Fruit fly (Drosophila melanogaster) whole organism, embryonic: ENCODE measurements around the gene Lcp65Ab1.

Source experiments
- BEAF-32 ChIP-seq: fragments of 200-800 bp; sonication (Bioruptor generic); optimal IDR thresholded peaks from 3 replicates; lab custom pipeline; 2017; ENCODE audit warnings: missing biosample characterization, missing genetic modification characterization, mild to moderate bottlenecking, moderate library complexity, missing genetic modification reagents
- CG10209 ChIP-seq: fragments of 200-800 bp; sonication (Bioruptor generic); optimal IDR thresholded peaks from 3 replicates; lab custom pipeline; 2017; ENCODE audit warnings: missing biosample characterization, mild to moderate bottlenecking, missing genetic modification characterization, missing genetic modification reagents
- CG10979 ChIP-seq: fragments of 200-800 bp; sonication (Bioruptor generic); optimal IDR thresholded peaks from 2 replicates; lab custom pipeline; 2018; ENCODE audit warnings: missing biosample characterization, mild to moderate bottlenecking, missing genetic modification characterization, moderate library complexity
- CG11247 ChIP-seq: fragments of 200-800 bp; sonication (Bioruptor generic); IDR thresholded peaks from 2 replicates; pipeline ENCODE4 v1.3.6; 2022; ENCODE audit warnings: missing biosample characterization, missing genetic modification characterization
- CG13775 ChIP-seq: fragments of 200-800 bp; sonication (Bioruptor generic); optimal IDR thresholded peaks from 3 replicates; lab custom pipeline; 2017; ENCODE audit warnings: missing biosample characterization, mild to moderate bottlenecking, missing genetic modification characterization
- CG15269 ChIP-seq: fragments of 200-800 bp; sonication (Bioruptor generic); optimal IDR thresholded peaks from 2 replicates; lab custom pipeline; 2018; ENCODE audit warnings: missing biosample characterization, mild to moderate bottlenecking, missing genetic modification characterization, moderate library complexity
- CG16813 ChIP-seq: fragments of 200-800 bp; sonication (Bioruptor generic); IDR thresholded peaks from 3 replicates; pipeline ENCODE4 v1.3.6; 2022; ENCODE audit warnings: missing biosample characterization, missing genetic modification characterization; ENCODE audit not compliant: partially characterized antibody
- CG17328 ChIP-seq: fragments of 200-800 bp; sonication (Bioruptor generic); IDR thresholded peaks from 2 replicates; pipeline ENCODE4 v1.3.6; 2022; ENCODE audit warnings: missing biosample characterization, missing genetic modification characterization
- CG17359 ChIP-seq: fragments of 200-800 bp; sonication (Bioruptor generic); optimal IDR thresholded peaks from 3 replicates; lab custom pipeline; 2018; ENCODE audit warnings: missing biosample characterization, mild to moderate bottlenecking, missing genetic modification characterization, moderate library complexity
- CG17385 ChIP-seq: fragments of 200-800 bp; sonication (Bioruptor generic); optimal IDR thresholded peaks from 3 replicates; lab custom pipeline; 2018; ENCODE audit warnings: missing biosample characterization, mild to moderate bottlenecking, missing genetic modification characterization
- CG17912 ChIP-seq: fragments of 200-800 bp; sonication (Bioruptor generic); optimal IDR thresholded peaks from 2 replicates; lab custom pipeline; 2018; ENCODE audit warnings: missing biosample characterization, mild to moderate bottlenecking, missing genetic modification characterization
- CG18262 ChIP-seq: fragments of 200-800 bp; optimal IDR thresholded peaks from 3 replicates; lab custom pipeline; 2019; ENCODE audit warnings: missing biosample characterization, mild to moderate bottlenecking, missing genetic modification characterization, moderate library complexity
- CG18619 ChIP-seq: fragments of 200-800 bp; sonication (Bioruptor generic); optimal IDR thresholded peaks from 3 replicates; lab custom pipeline; 2017; ENCODE audit warnings: missing biosample characterization, mild to moderate bottlenecking, missing genetic modification characterization
- CG3726 ChIP-seq: fragments of 200-800 bp; sonication (Bioruptor generic); IDR thresholded peaks from 3 replicates; pipeline ENCODE4, ENCODE4 v1.3.6; 2022; ENCODE audit warnings: missing biosample characterization, missing genetic modification characterization
- CG4282 ChIP-seq: fragments of 200-800 bp; sonication (Bioruptor generic); optimal IDR thresholded peaks from 2 replicates; lab custom pipeline; 2016; ENCODE audit warnings: missing biosample characterization, missing genetic modification characterization
- CG4730 ChIP-seq: fragments of 200-800 bp; sonication (Bioruptor generic); IDR thresholded peaks from 2 replicates; pipeline ENCODE4 v1.3.6; 2022; ENCODE audit warnings: missing biosample characterization, missing genetic modification characterization
- CG4820 ChIP-seq: fragments of 200-800 bp; sonication (Bioruptor generic); optimal IDR thresholded peaks from 3 replicates; lab custom pipeline; 2016; ENCODE audit warnings: missing biosample characterization, missing genetic modification characterization
- CG5953 ChIP-seq: fragments of 200-800 bp; sonication (Bioruptor generic); IDR thresholded peaks from 2 replicates; pipeline ENCODE4 v1.3.6; 2022; ENCODE audit warnings: missing biosample characterization, missing genetic modification characterization
- CG6654 ChIP-seq: fragments of 200-800 bp; sonication (Bioruptor generic); optimal IDR thresholded peaks from 2 replicates; lab custom pipeline; 2017; ENCODE audit warnings: missing biosample characterization, mild to moderate bottlenecking, missing genetic modification characterization
- CG8089 ChIP-seq: fragments of 200-800 bp; sonication (Bioruptor generic); optimal IDR thresholded peaks from 3 replicates; lab custom pipeline; 2016; ENCODE audit warnings: missing biosample characterization, missing genetic modification characterization
- CG8281 ChIP-seq: fragments of 200-800 bp; sonication (Bioruptor generic); optimal IDR thresholded peaks from 2 replicates; lab custom pipeline; 2018; ENCODE audit warnings: missing biosample characterization, mild to moderate bottlenecking, missing genetic modification characterization, moderate library complexity
- CG8924 ChIP-seq: fragments of 200-800 bp; optimal IDR thresholded peaks from 3 replicates; lab custom pipeline; 2019; ENCODE audit warnings: missing biosample characterization, mild to moderate bottlenecking, missing genetic modification characterization, moderate library complexity
- CHES-1-like ChIP-seq: fragments of 200-800 bp; sonication (Bioruptor generic); optimal IDR thresholded peaks from 2 replicates; lab custom pipeline; 2016; ENCODE audit warnings: missing biosample characterization, missing genetic modification characterization
- Chrac-16 ChIP-seq: fragments of 200-800 bp; sonication (Bioruptor generic); optimal IDR thresholded peaks from 3 replicates; lab custom pipeline; 2016; ENCODE audit warnings: missing biosample characterization, missing genetic modification characterization
- CrebB ChIP-seq: fragments of 200-800 bp; sonication (Bioruptor generic); optimal IDR thresholded peaks from 3 replicates; lab custom pipeline; 2018; ENCODE audit warnings: missing biosample characterization, mild to moderate bottlenecking, missing genetic modification characterization
- E2f1 ChIP-seq: fragments of 200-800 bp; sonication (Bioruptor generic); IDR thresholded peaks from 2 replicates; pipeline ENCODE4 v1.3.6; 2022; ENCODE audit warnings: missing biosample characterization, missing genetic modification characterization
- GATAe ChIP-seq: fragments of 200-800 bp; sonication (Bioruptor generic); conservative IDR thresholded peaks from 2 replicates; pipeline ENCODE4 v1.3.6; 2022; ENCODE audit warnings: missing biosample characterization, missing genetic modification characterization
- HLH3B ChIP-seq: fragments of 200-800 bp; sonication (Bioruptor generic); IDR thresholded peaks from 2 replicates; pipeline ENCODE4 v1.3.6; 2022; ENCODE audit warnings: missing biosample characterization, missing genetic modification characterization
- Hey ChIP-seq: fragments of 200-800 bp; sonication (Bioruptor generic); optimal IDR thresholded peaks from 3 replicates; lab custom pipeline; 2018; ENCODE audit warnings: missing biosample characterization, mild to moderate bottlenecking, missing genetic modification characterization
- Hmr ChIP-seq: fragments of 200-800 bp; sonication (Bioruptor generic); optimal IDR thresholded peaks from 3 replicates; lab custom pipeline; 2017; ENCODE audit warnings: mild to moderate bottlenecking, missing biosample characterization, missing genetic modification reagents, missing genetic modification characterization
- Myb ChIP-seq: fragments of 200-800 bp; sonication (Bioruptor generic); optimal IDR thresholded peaks from 2 replicates; lab custom pipeline; 2016; ENCODE audit warnings: missing biosample characterization, missing genetic modification characterization
- Six4 ChIP-seq: fragments of 200-800 bp; sonication (Bioruptor generic); optimal IDR thresholded peaks from 2 replicates; lab custom pipeline; 2016; ENCODE audit warnings: missing biosample characterization, missing genetic modification characterization
- TFAM ChIP-seq: fragments of 200-800 bp; sonication (Bioruptor generic); optimal IDR thresholded peaks from 2 replicates; lab custom pipeline; 2017; ENCODE audit warnings: missing biosample characterization, missing genetic modification characterization, inconsistent platforms
- Tbp ChIP-seq: fragments of >200 bp; optimal IDR thresholded peaks from 2 replicates; lab custom pipeline; 2018; ENCODE audit warnings: missing biosample characterization, missing genetic modification characterization
- Vsx1 ChIP-seq: fragments of 200-800 bp; sonication (Bioruptor generic); optimal IDR thresholded peaks from 2 replicates; lab custom pipeline; 2017; ENCODE audit warnings: missing biosample characterization, mild to moderate bottlenecking, missing genetic modification characterization, missing genetic modification reagents
- ato ChIP-seq: fragments of 200-800 bp; sonication (Bioruptor generic); IDR thresholded peaks from 2 replicates; pipeline ENCODE4 v1.3.6; 2022; ENCODE audit warnings: missing biosample characterization, missing genetic modification characterization; ENCODE audit not compliant: partially characterized antibody
- bowl ChIP-seq: fragments of 200-800 bp; sonication (Bioruptor generic); IDR thresholded peaks from 2 replicates; pipeline ENCODE4 v1.3.6; 2022; ENCODE audit warnings: missing biosample characterization, missing genetic modification characterization
- chif ChIP-seq, 2 experiments: fragments of 200-800 bp; sonication (Bioruptor generic); optimal IDR thresholded peaks; 3 replicates each; lab custom pipeline; 2016; ENCODE audit warnings: missing biosample characterization in 2 of 2, missing genetic modification characterization in 2 of 2
- grau ChIP-seq: fragments of 200-800 bp; optimal IDR thresholded peaks from 3 replicates; lab custom pipeline; 2019; ENCODE audit warnings: missing biosample characterization, mild to moderate bottlenecking, missing genetic modification characterization, moderate library complexity
- h ChIP-seq: fragments of >200 bp; optimal IDR thresholded peaks from 2 replicates; lab custom pipeline; 2017
- inv ChIP-seq: fragments of 200-800 bp; sonication (Bioruptor generic); IDR thresholded peaks from 2 replicates; pipeline ENCODE4 v1.3.6; 2022; ENCODE audit warnings: missing biosample characterization, missing genetic modification characterization; ENCODE audit not compliant: partially characterized antibody
- peb ChIP-seq: fragments of 200-800 bp; sonication (Bioruptor generic); IDR thresholded peaks from 2 replicates; pipeline ENCODE4 v1.3.6; 2022; ENCODE audit warnings: missing biosample characterization, missing genetic modification characterization
- pnt ChIP-seq: fragments of 200-800 bp; sonication (Bioruptor generic); optimal IDR thresholded peaks from 3 replicates; lab custom pipeline; 2016; ENCODE audit warnings: missing biosample characterization, missing genetic modification characterization
- ro ChIP-seq: fragments of 200-800 bp; sonication (Bioruptor generic); IDR thresholded peaks from 2 replicates; pipeline ENCODE4 v1.3.6; 2022; ENCODE audit warnings: missing biosample characterization, missing genetic modification characterization
- sim ChIP-seq: fragments of 200-800 bp; sonication (Bioruptor generic); IDR thresholded peaks from 2 replicates; pipeline ENCODE4 v1.3.6; 2022; ENCODE audit warnings: missing biosample characterization, missing genetic modification characterization
- slp2 ChIP-seq: fragments of 200-800 bp; sonication (Bioruptor generic); optimal IDR thresholded peaks from 2 replicates; lab custom pipeline; 2016; ENCODE audit warnings: missing biosample characterization, missing genetic modification characterization
- sr ChIP-seq: fragments of 200-800 bp; sonication (Bioruptor generic); IDR thresholded peaks from 3 replicates; pipeline ENCODE4 v1.3.6; 2022; ENCODE audit warnings: missing biosample characterization, missing genetic modification characterization
- toy ChIP-seq: fragments of 200-800 bp; sonication (Bioruptor generic); IDR thresholded peaks from 2 replicates; pipeline ENCODE4 v1.3.6; 2022; ENCODE audit warnings: missing biosample characterization, missing genetic modification characterization
- vvl ChIP-seq: fragments of 200-800 bp; sonication (Bioruptor generic); IDR thresholded peaks from 2 replicates; pipeline ENCODE4 v1.3.6; 2022; ENCODE audit warnings: missing biosample characterization, missing genetic modification characterization
- yki ChIP-seq: fragments of >200 bp; optimal IDR thresholded peaks from 3 replicates; lab custom pipeline; 2018

Lcp65Ab1 gene

DNA sequence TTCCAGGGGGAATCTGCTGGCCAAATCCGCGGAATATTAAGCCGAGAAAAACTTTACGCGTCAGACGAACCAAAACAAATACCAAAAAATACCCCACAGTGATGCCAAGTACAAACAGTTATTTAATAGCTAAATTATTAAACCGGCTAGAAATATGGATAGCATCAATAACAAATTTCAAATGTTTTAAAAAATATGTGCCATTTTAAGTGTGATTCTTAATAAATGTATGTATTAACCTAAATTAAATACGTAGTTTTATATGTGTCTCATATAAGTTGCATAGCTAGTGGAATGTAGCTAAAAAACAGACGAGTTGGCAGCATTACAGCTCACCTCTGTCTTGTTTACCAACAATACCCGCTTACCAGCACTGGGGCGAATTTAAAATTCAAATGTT is 32.4 kb downstream of the Lcp65Ab1 start, which contains the start of gene CG10274 (continued):
- TF ChIP-seq CG17359 (tag; lab: Kevin White, UChicago) (no peak), HLH3B (GFP tag; lab: Robert Waterston, UW) (peak; percentile 65), CG18619 (GFP tag; lab: Kevin White, UChicago) (peak; percentile 77), CG4282 (GFP tag; lab: Kevin White, UChicago) (no peak), CG3726 (GFP tag; lab: Robert Waterston, UW) (no peak), ato (GFP tag; lab: Robert Waterston, UW) (no peak), slp2 (GFP tag; lab: Kevin White, UChicago) (peak; percentile 61), GATAe (GFP tag; lab: Robert Waterston, UW) (no peak; the same call in 1 of the 2 replicates), inv (no peak), CG16813 (GFP tag; lab: Robert Waterston, UW) (no peak), grau (peak; percentile 83), CG10979 (peak; percentile 74), Six4 (peak; percentile 66), TFAM (GFP tag; lab: Kevin White, UChicago) (no peak), CG5953 (GFP tag; lab: Robert Waterston, UW) (no peak), E2f1 (GFP tag; lab: Robert Waterston, UW) (peak; percentile 63), CHES-1-like (peak; percentile 79), Chrac-16 (GFP tag; lab: Kevin White, UChicago) (peak; percentile 85), CG10209 (GFP tag; lab: Kevin White, UChicago) (peak; percentile 76), bowl (GFP tag; lab: Robert Waterston, UW) (no peak), CG15269 (tag; lab: Kevin White, UChicago) (no peak), vvl (GFP tag; lab: Robert Waterston, UW) (peak; percentile 70), peb (GFP tag; lab: Robert Waterston, UW) (peak; percentile 48; the same call in 1 of the 2 replicates), CG8089 (peak; percentile 36), Tbp (GFP tag; lab: Kevin White, UChicago) (peak; percentile 56), CG6654 (GFP tag; lab: Kevin White, UChicago) (peak; percentile 18), BEAF-32 (GFP tag; lab: Kevin White, UChicago) (peak; percentile 36), CG4820 (GFP tag; lab: Kevin White, UChicago) (peak; percentile 78), Vsx1 (GFP tag; lab: Kevin White, UChicago) (no peak), CG17385 (no peak), sr (GFP tag; lab: Robert Waterston, UW) (no peak), CG11247 (GFP tag; lab: Robert Waterston, UW) (peak; percentile 59; the same call in 1 of the 2 replicates)

DNA sequence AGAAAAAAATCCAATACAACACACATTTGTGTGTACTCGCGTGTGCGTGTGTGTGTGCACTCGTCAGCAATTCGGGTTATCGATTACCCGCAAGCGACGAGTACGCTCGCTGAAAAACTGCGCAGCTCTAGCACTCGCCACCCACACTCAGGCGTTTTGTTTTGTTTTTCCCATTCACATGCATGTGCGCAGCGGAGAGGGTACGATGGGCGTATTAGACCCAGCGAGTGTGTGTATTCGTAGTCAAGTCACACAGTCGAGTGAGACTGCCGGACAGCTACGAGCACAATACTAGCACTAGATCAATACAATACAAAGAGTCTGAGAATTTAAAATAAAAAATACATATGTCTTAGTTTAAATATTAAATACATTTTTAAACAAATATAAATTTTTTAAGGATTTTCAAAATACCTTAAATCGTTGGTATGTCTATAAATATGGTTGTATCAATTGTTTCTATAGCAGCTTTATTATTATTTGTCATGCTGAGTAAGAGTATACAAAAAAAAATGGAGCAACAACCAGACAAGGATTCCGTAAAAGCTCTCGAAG is 35.6 kb downstream of the Lcp65Ab1 start, which contains the start of the genes D19B and CG43293:
TSS of gene D19B (minus strand) at position 37 of the 555 bp plus-strand sequence.
TSS of gene CG43293 (plus strand) at position 306 of the 555 bp plus-strand sequence.
- peak; percentile 77 for TF ChIP-seq ro (GFP tag; lab: Robert Waterston, UW)
- TF ChIP-seq CG4730 (GFP tag; lab: Robert Waterston, UW), result peak; percentile 86
- peak; percentile 90 for TF ChIP-seq CG8924
- TF ChIP-seq h, result no peak
- TF ChIP-seq TFAM (GFP tag; lab: Kevin White, UChicago), result peak; percentile 47
- TF ChIP-seq CG17912 (GFP tag; lab: Kevin White, UChicago), result peak; percentile 47
- peak; percentile 83 for TF ChIP-seq pnt (GFP tag; lab: Kevin White, UChicago)
- peak; percentile 61 for TF ChIP-seq CG8281 (tag; lab: Kevin White, UChicago)
- TF ChIP-seq CG8089, result peak; percentile 66
- peak; percentile 92 for TF ChIP-seq CG17328 (GFP tag; lab: Robert Waterston, UW)
- peak; percentile 85 for TF ChIP-seq grau
- peak; percentile 23 for TF ChIP-seq Hey (tag; lab: Kevin White, UChicago)
- TF ChIP-seq CG18262 (tag; lab: Kevin White, UChicago), result peak; percentile 85
- peak; percentile 92 for TF ChIP-seq CG17359 (tag; lab: Kevin White, UChicago)
- peak; percentile 59 for TF ChIP-seq Myb (GFP tag; lab: Kevin White, UChicago)
- TF ChIP-seq Hmr (GFP tag; lab: Kevin White, UChicago), result peak; percentile 90
- peak; percentile 87 for TF ChIP-seq CG5953 (GFP tag; lab: Robert Waterston, UW)
- 0 out of 2 replicates have a peak, but pooled peaks have one; percentile 54 for TF ChIP-seq toy (GFP tag; lab: Robert Waterston, UW)
- TF ChIP-seq sim (GFP tag; lab: Robert Waterston, UW), result peak; percentile 69
- peak; percentile 89 for TF ChIP-seq CG13775 (GFP tag; lab: Kevin White, UChicago)
- TF ChIP-seq chif (GFP tag; optimal IDR thresholded peaks at IDR 0.05; lab: Kevin White, UChicago), result peak; percentile 80 to 87
- peak; percentile 61 for TF ChIP-seq sr (GFP tag; lab: Robert Waterston, UW)
- peak; percentile 81 for TF ChIP-seq CrebB
- TF ChIP-seq yki (lab: Kevin White, UChicago), result no peak
